Worm (Caenorhabditis elegans) whole organism, L4 larva: ENCODE data around the gene hipr-1.

Experiments
- F10B5.3 ChIP-seq: sonication (generic microtip); optimal IDR thresholded peaks from 2 replicates; lab custom pipeline; 2016; ENCODE audit warnings: mild to moderate bottlenecking, missing genetic modification characterization, missing compliant biosample characterization
- F37D6.2 ChIP-seq: sonication (generic microtip); optimal IDR thresholded peaks from 2 replicates; lab custom pipeline; 2016; ENCODE audit warnings: mild to moderate bottlenecking, missing genetic modification characterization, missing compliant biosample characterization
- R02D3.7 ChIP-seq: fragments of 150-350 bp; sonication (generic microtip); optimal IDR thresholded peaks from 3 replicates; lab custom pipeline; 2014; ENCODE audit warnings: missing biosample characterization, missing genetic modification characterization
- T20F7.1 ChIP-seq: fragments of 200-800 bp; sonication (Bioruptor generic); optimal IDR thresholded peaks from 2 replicates; lab custom pipeline; 2018; ENCODE audit warnings: mild to moderate bottlenecking, missing genetic modification characterization, missing compliant biosample characterization
- Y5F2A.4 ChIP-seq: fragments of 200-800 bp; sonication (Bioruptor generic); optimal IDR thresholded peaks from 2 replicates; lab custom pipeline; 2018; ENCODE audit warnings: mild to moderate bottlenecking, missing genetic modification characterization, missing compliant biosample characterization
- ZK337.2 ChIP-seq: fragments of 200-800 bp; sonication (Bioruptor generic); IDR thresholded peaks from 2 replicates; pipeline ENCODE4 v1.3.6; 2022; ENCODE audit warnings: missing genetic modification reagents, missing genetic modification characterization, missing compliant biosample characterization
- aha-1 ChIP-seq: fragments of 150-350 bp; peaks from one replicate; lab custom pipeline; 2014; ENCODE audit warnings: missing biosample characterization, missing genetic modification characterization
- ceh-32 ChIP-seq: sonication (generic microtip); optimal IDR thresholded peaks from 2 replicates; lab custom pipeline; 2016; ENCODE audit warnings: mild to moderate bottlenecking, missing genetic modification characterization, missing compliant biosample characterization; ENCODE audit not compliant: poor library complexity
- ces-1 ChIP-seq: fragments of 150-350 bp; sonication (generic microtip); optimal IDR thresholded peaks from 4 replicates; lab custom pipeline; 2014; ENCODE audit warnings: missing biosample characterization, missing genetic modification reagents, missing genetic modification characterization
- ctbp-1 ChIP-seq: fragments of 200-800 bp; sonication (Bioruptor generic); IDR thresholded peaks from 2 replicates; pipeline ENCODE4 v1.3.6; 2022; ENCODE audit warnings: missing genetic modification reagents, missing genetic modification characterization, missing compliant biosample characterization
- daf-12 ChIP-seq: fragments of 150-350 bp; optimal IDR thresholded peaks from 2 replicates; lab custom pipeline; 2014; ENCODE audit warnings: missing biosample characterization, missing genetic modification reagents, missing genetic modification characterization
- daf-16 ChIP-seq, 3 experiments: sonication (generic microtip); optimal IDR thresholded peaks; 2 replicates each; lab custom pipeline; 2016 to 2017; ENCODE audit warnings: missing genetic modification characterization in 3 of 3, missing genetic modification reagents in 3 of 3, mild to moderate bottlenecking in 2 of 3, missing compliant biosample characterization in 2 of 3, missing biosample characterization in 1 of 3, moderate library complexity in 1 of 3
- daf-8 ChIP-seq: fragments of 200-800 bp; sonication (Bioruptor generic); IDR thresholded peaks from 2 replicates; pipeline ENCODE4 v1.3.6; 2022; ENCODE audit warnings: missing genetic modification characterization, missing compliant biosample characterization
- dpl-1 ChIP-seq: fragments of 150-350 bp; optimal IDR thresholded peaks from 2 replicates; lab custom pipeline; 2014; ENCODE audit warnings: missing biosample characterization, missing genetic modification reagents, missing genetic modification characterization
- dve-1 ChIP-seq: sonication (generic microtip); optimal IDR thresholded peaks from 2 replicates; lab custom pipeline; 2017; ENCODE audit warnings: antibody characterized with exemption, mild to moderate bottlenecking, missing genetic modification characterization, missing compliant biosample characterization; ENCODE audit not compliant: insufficient read depth
- hif-1 ChIP-seq, 2 experiments: sonication (generic microtip); optimal IDR thresholded peaks; 2 replicates each; lab custom pipeline; 2016 to 2017; ENCODE audit warnings: missing compliant biosample characterization in 2 of 2, missing genetic modification characterization in 2 of 2, missing genetic modification reagents in 2 of 2, missing genotype in 2 of 2, mild to moderate bottlenecking in 1 of 2
- hlh-11 ChIP-seq: fragments of 200-800 bp; sonication (Bioruptor generic); optimal IDR thresholded peaks from 2 replicates; lab custom pipeline; 2018; ENCODE audit warnings: mild to moderate bottlenecking, missing genetic modification characterization, missing compliant biosample characterization
- hlh-30 ChIP-seq: sonication (generic microtip); optimal IDR thresholded peaks from 2 replicates; lab custom pipeline; 2017; ENCODE audit warnings: antibody characterized with exemption, mild to moderate bottlenecking, missing genetic modification characterization, missing compliant biosample characterization; ENCODE audit not compliant: insufficient read depth
- lsy-2 ChIP-seq, 2 experiments: fragments of 150-350 bp in 1 of 2; sonication (generic microtip) in 1 of 2; optimal IDR thresholded peaks; 2 replicates each; lab custom pipeline; 2014 to 2017; ENCODE audit warnings: missing biosample characterization in 2 of 2, missing genetic modification characterization in 2 of 2
- madf-9 ChIP-seq: fragments of 200-800 bp; sonication (Bioruptor generic); conservative IDR thresholded peaks from 2 replicates; pipeline ENCODE4 v1.3.6; 2022; ENCODE audit warnings: missing genetic modification reagents, missing genetic modification characterization, missing compliant biosample characterization
- mdt-29 ChIP-seq: fragments of 200-800 bp; sonication (Bioruptor generic); IDR thresholded peaks from 2 replicates; pipeline ENCODE4 v1.3.6; 2022; ENCODE audit warnings: missing genetic modification reagents, missing genetic modification characterization, missing compliant biosample characterization
- mep-1 ChIP-seq: fragments of 150-350 bp; sonication (generic microtip); optimal IDR thresholded peaks from 3 replicates; lab custom pipeline; 2014; ENCODE audit warnings: missing biosample characterization, missing genetic modification characterization
- mes-2 ChIP-seq: sonication (generic microtip); optimal IDR thresholded peaks from 2 replicates; lab custom pipeline; 2016; ENCODE audit warnings: missing genotype, mild to moderate bottlenecking, missing genetic modification characterization, missing compliant biosample characterization; ENCODE audit not compliant: poor library complexity, severe bottlenecking
- nhr-10 ChIP-seq: fragments of 150-350 bp; optimal IDR thresholded peaks from 2 replicates; lab custom pipeline; 2014; ENCODE audit warnings: missing biosample characterization, missing genetic modification characterization
- nhr-237 ChIP-seq: sonication (generic microtip); optimal IDR thresholded peaks from 2 replicates; lab custom pipeline; 2017; ENCODE audit warnings: missing biosample characterization, missing genetic modification characterization
- nhr-28 ChIP-seq: fragments of 150-350 bp; optimal IDR thresholded peaks from 2 replicates; lab custom pipeline; 2014; ENCODE audit warnings: missing biosample characterization, missing genetic modification characterization
- nhr-41 ChIP-seq: fragments of 200-800 bp; sonication (Bioruptor generic); IDR thresholded peaks from 2 replicates; pipeline ENCODE4 v1.3.6; 2022; ENCODE audit warnings: missing genetic modification reagents, missing genetic modification characterization, missing compliant biosample characterization
- nhr-76 ChIP-seq: fragments of 150-350 bp; optimal IDR thresholded peaks from 2 replicates; lab custom pipeline; 2014; ENCODE audit warnings: missing biosample characterization, missing genetic modification characterization
- php-3 ChIP-seq: fragments of 200-800 bp; sonication (Bioruptor generic); IDR thresholded peaks from 2 replicates; pipeline ENCODE4 v1.3.6; 2022; ENCODE audit warnings: missing genetic modification reagents, missing genetic modification characterization, missing compliant biosample characterization
- rbr-2 ChIP-seq: sonication (generic microtip); optimal IDR thresholded peaks from 2 replicates; lab custom pipeline; 2016; ENCODE audit warnings: missing genotype, missing genetic modification characterization, missing compliant biosample characterization
- set-16 ChIP-seq: fragments of 200-800 bp; sonication (Bioruptor generic); IDR thresholded peaks from 2 replicates; pipeline ENCODE4 v1.3.6; 2022; ENCODE audit warnings: missing genetic modification reagents, missing genetic modification characterization, missing compliant biosample characterization
- spr-3 ChIP-seq: fragments of 200-800 bp; sonication (Bioruptor generic); optimal IDR thresholded peaks from 2 replicates; lab custom pipeline; 2018; ENCODE audit warnings: mild to moderate bottlenecking, missing genetic modification characterization, missing compliant biosample characterization
- tag-97 ChIP-seq: fragments of 200-800 bp; sonication (Bioruptor generic); IDR thresholded peaks from 2 replicates; pipeline ENCODE4 v1.3.6; 2022; ENCODE audit warnings: missing genetic modification characterization, missing compliant biosample characterization
- ztf-7 ChIP-seq: fragments of 150-350 bp; optimal IDR thresholded peaks from 2 replicates; lab custom pipeline; 2014; ENCODE audit warnings: missing biosample characterization, missing genetic modification characterization

The hipr-1 gene

ce11 chrIII:8750606-8751005 lies 30.6 kb downstream of the hipr-1 start, which contains the start of gene ugtp-1:
ugtp-1 (minus strand) TSS chrIII:8750706.
- no peak for TF ChIP-seq Y5F2A.4
- no peak for TF ChIP-seq aha-1 (tag; lab: Kevin White, UChicago)
- no peak for TF ChIP-seq set-16
- no peak for TF ChIP-seq nhr-10
- TF ChIP-seq daf-16 (GFP tag; optimal IDR thresholded peaks at IDR 0.05; lab: Kevin White, UChicago) = no peak
- TF ChIP-seq daf-16 (tag; optimal IDR thresholded peaks at IDR 0.05; lab: Kevin White, UChicago) = no peak
- TF ChIP-seq hlh-11 (tag; lab: Kevin White, UChicago) = no peak
- TF ChIP-seq ZK337.2 (GFP tag; lab: Robert Waterston, UW) = no peak
- TF ChIP-seq mes-2 = no peak
- TF ChIP-seq nhr-237 = no peak
- no peak for TF ChIP-seq mdt-29
- no peak for TF ChIP-seq mep-1 (tag; lab: Kevin White, UChicago)

- no peak for TF ChIP-seq ctbp-1 (GFP tag; lab: Robert Waterston, UW)
- TF ChIP-seq tag-97 (GFP tag; lab: Robert Waterston, UW) = no peak
- peak; percentile 4 for TF ChIP-seq dve-1 (tag; lab: Kevin White, UChicago)
- no peak for TF ChIP-seq F10B5.3 (tag; lab: Kevin White, UChicago)
- TF ChIP-seq daf-12 (tag; lab: Kevin White, UChicago) = no peak
- TF ChIP-seq daf-8 (GFP tag; lab: Robert Waterston, UW) = no peak
- TF ChIP-seq madf-9 = no peak
- no peak for TF ChIP-seq ztf-7
- TF ChIP-seq ces-1 (GFP tag; lab: Kevin White, UChicago) = no peak
- TF ChIP-seq ceh-32 (tag; lab: Kevin White, UChicago) = no peak
- no peak for TF ChIP-seq nhr-41 (GFP tag; lab: Robert Waterston, UW)
- no peak for TF ChIP-seq php-3 (GFP tag; lab: Robert Waterston, UW)
- peak in 1 of 2 experiments; percentile 43 for TF ChIP-seq lsy-2 (tag; optimal IDR thresholded peaks at IDR 0.05; lab: Kevin White, UChicago)
- no peak for TF ChIP-seq F37D6.2 (tag; lab: Kevin White, UChicago)
- TF ChIP-seq T20F7.1 (GFP tag; lab: Kevin White, UChicago) = peak; percentile 92
- no peak for TF ChIP-seq aha-1 (tag; lab: Kevin White, UChicago)
- TF ChIP-seq daf-16 (GFP tag; optimal IDR thresholded peaks at IDR 0.05; lab: Kevin White, UChicago) = no peak
- TF ChIP-seq daf-16 (tag; optimal IDR thresholded peaks at IDR 0.05; lab: Kevin White, UChicago) = peak; percentile 66
- peak; percentile 62 for TF ChIP-seq R02D3.7 (tag; lab: Kevin White, UChicago)
- TF ChIP-seq dpl-1 (GFP tag; lab: Kevin White, UChicago) = no peak
- no peak for TF ChIP-seq spr-3 (GFP tag; lab: Kevin White, UChicago)
- TF ChIP-seq hif-1 (tag; optimal IDR thresholded peaks at IDR 0.05; lab: Kevin White, UChicago) = no peak
- TF ChIP-seq nhr-28 (tag; lab: Kevin White, UChicago) = peak; percentile 6
- TF ChIP-seq mes-2 = peak; percentile 6
Observed at ce11 chrIII:8754682-8755081, 34.7 kb downstream of the hipr-1 start, which contains the start of gene tomm-70. tomm-70 (minus strand) TSS chrIII:8754750.

- TF ChIP-seq nhr-76 (tag; lab: Kevin White, UChicago) (no peak), rbr-2 (tag; lab: Kevin White, UChicago) (no peak), daf-8 (GFP tag; lab: Robert Waterston, UW) (no peak), hlh-30 (peak; percentile 75), mes-2 (peak; percentile 10), nhr-10 (no peak), aha-1 (tag; lab: Kevin White, UChicago) (peak; percentile 88), hlh-11 (tag; lab: Kevin White, UChicago) (peak; percentile 47)
Observed at ce11 chrIII:8761040-8761654, 41.1 kb downstream of the hipr-1 start, which contains the start of gene aak-1. aak-1 (minus strand) TSS chrIII:8761090.
